Fruit fly (Drosophila melanogaster) whole organism, prepupa: Measurements from ENCODE around the gene Axs.
A peak's percentile ranks its signal among the peaks of the same experiment; 100 is the strongest.

ENCODE experiments used
- CG10631 ChIP-seq: fragments of 200-800 bp; sonication (Bioruptor generic); optimal IDR thresholded peaks from 2 replicates; lab custom pipeline; 2016; ENCODE audit warnings: missing biosample characterization, missing genetic modification characterization
- CG10669 ChIP-seq: fragments of 200-800 bp; sonication (Bioruptor generic); optimal IDR thresholded peaks from 3 replicates; lab custom pipeline; 2018; ENCODE audit warnings: missing biosample characterization, mild to moderate bottlenecking, missing genetic modification characterization, moderate library complexity
- CG11902 ChIP-seq: fragments of 200-800 bp; sonication (Bioruptor generic); optimal IDR thresholded peaks from 3 replicates; lab custom pipeline; 2016; ENCODE audit warnings: missing biosample characterization, missing genetic modification characterization
- CG15336 ChIP-seq: fragments of 200-800 bp; sonication (Bioruptor generic); IDR thresholded peaks from 2 replicates; pipeline ENCODE4 v1.3.6; 2022; ENCODE audit warnings: missing biosample characterization, missing genetic modification characterization
- CG3919 ChIP-seq: fragments of 200-800 bp; sonication (Bioruptor generic); optimal IDR thresholded peaks from 3 replicates; lab custom pipeline; 2016; ENCODE audit warnings: missing biosample characterization, missing genetic modification characterization
- Ets96B ChIP-seq: fragments of 200-800 bp; optimal IDR thresholded peaks from 2 replicates; lab custom pipeline; 2019; ENCODE audit warnings: missing biosample characterization, mild to moderate bottlenecking, missing genetic modification characterization, moderate library complexity
- Gug ChIP-seq: fragments of 200-800 bp; sonication (Bioruptor generic); IDR thresholded peaks from 2 replicates; pipeline ENCODE4 v1.3.6; 2022; ENCODE audit warnings: missing biosample characterization, missing genetic modification characterization
- Hr39 ChIP-seq: fragments of 200-800 bp; sonication (Bioruptor generic); optimal IDR thresholded peaks from 2 replicates; lab custom pipeline; 2016; ENCODE audit warnings: missing biosample characterization, missing genetic modification characterization
- dac ChIP-seq: fragments of 200-800 bp; sonication (Bioruptor generic); optimal IDR thresholded peaks from 2 replicates; lab custom pipeline; 2017; ENCODE audit warnings: missing biosample characterization, mild to moderate bottlenecking, missing genetic modification characterization
- dsx ChIP-seq: fragments of 200-800 bp; optimal IDR thresholded peaks from 3 replicates; lab custom pipeline; 2019; ENCODE audit warnings: missing biosample characterization, mild to moderate bottlenecking, missing genetic modification characterization, moderate library complexity; ENCODE audit not compliant: poor library complexity, severe bottlenecking
- eg ChIP-seq: fragments of 200-800 bp; sonication (Bioruptor generic); IDR thresholded peaks from 3 replicates; pipeline ENCODE4 v1.3.6; 2022; ENCODE audit warnings: missing biosample characterization, missing genetic modification characterization
- svp ChIP-seq: fragments of 200-800 bp; sonication (Bioruptor generic); peaks from one replicate; lab custom pipeline; 2016; ENCODE audit warnings: missing biosample characterization, missing genetic modification characterization
- vri ChIP-seq: fragments of 200-800 bp; sonication (Bioruptor generic); optimal IDR thresholded peaks from 3 replicates; lab custom pipeline; 2016; ENCODE audit warnings: missing biosample characterization, mild to moderate bottlenecking, missing genetic modification characterization

DNA sequence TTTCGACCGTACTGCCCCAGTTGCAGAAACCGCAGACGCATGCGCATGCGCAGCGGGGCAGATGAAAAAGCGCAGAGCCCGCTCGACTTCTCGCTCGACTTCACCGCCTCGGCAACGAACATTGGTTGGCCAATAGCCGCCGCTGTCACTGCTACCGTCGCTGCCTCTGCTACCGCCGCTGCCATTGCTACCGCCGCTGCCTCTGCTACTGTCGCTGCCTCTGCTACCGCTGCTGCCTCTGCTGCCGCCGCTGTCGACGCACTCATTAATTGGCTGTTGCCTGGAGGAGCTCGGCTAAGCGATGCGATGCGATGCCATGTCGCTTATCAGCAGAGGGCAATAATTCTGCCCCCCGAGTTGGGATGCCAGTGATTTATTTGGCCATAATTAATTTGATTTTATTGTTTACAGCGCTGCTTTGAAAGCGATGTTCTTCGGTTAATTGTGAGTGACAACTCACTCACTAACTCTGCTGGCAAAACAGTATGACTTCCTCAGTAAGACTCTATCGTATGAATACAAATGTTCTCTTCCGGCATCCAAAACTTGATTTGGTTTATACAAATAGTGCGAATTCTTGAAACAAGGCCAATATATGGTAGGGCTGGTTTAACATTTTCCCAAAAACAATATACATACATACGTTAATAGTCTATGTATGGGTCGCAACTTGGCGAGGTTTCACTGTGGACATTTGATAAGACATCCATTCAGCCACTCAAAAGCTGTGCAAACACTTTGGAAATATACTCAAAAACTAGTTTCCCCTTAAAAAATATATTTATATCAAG is 12.8 kb downstream of the Axs start:
- no peak for TF ChIP-seq CG3919
- TF ChIP-seq Gug (GFP tag; lab: Robert Waterston, UW), result no peak
- TF ChIP-seq dac (GFP tag; lab: Kevin White, UChicago), result no peak
- 0 out of 2 replicates have a peak, but pooled peaks have one; percentile 17 for TF ChIP-seq CG15336 (GFP tag; lab: Robert Waterston, UW)
- no peak for TF ChIP-seq vri
- TF ChIP-seq svp, result peak; percentile 90
- peak; percentile 28 for TF ChIP-seq Hr39 (GFP tag; lab: Kevin White, UChicago)
- no peak for TF ChIP-seq CG10669 (GFP tag; lab: Kevin White, UChicago)
- no peak for TF ChIP-seq Ets96B (tag; lab: Kevin White, UChicago)
- TF ChIP-seq CG11902 (GFP tag; lab: Kevin White, UChicago), result no peak
- TF ChIP-seq CG10631 (GFP tag; lab: Kevin White, UChicago), result no peak
- TF ChIP-seq dsx, result no peak
- no peak for TF ChIP-seq eg
